Worm (Caenorhabditis elegans) whole organism, L4 larva: ENCODE data around the gene F11A5.16.

Experiments used
- ama-1 ChIP-seq: fragments of 150-350 bp; optimal IDR thresholded peaks from 2 replicates; lab custom pipeline; 2014; ENCODE audit warnings: inconsistent platforms, mixed read lengths
- pqm-1 ChIP-seq: sonication (generic microtip); optimal IDR thresholded peaks from 2 replicates; lab custom pipeline; 2017; ENCODE audit warnings: missing biosample characterization, missing genetic modification characterization

ce11 chrV:16182918-16183317 lies 27.8 kb upstream of the F11A5.16 start, which contains the start of gene srh-277:
- TF ChIP-seq pqm-1 (tag; lab: Kevin White, UChicago) (no peak), ama-1 (lab: Kevin White, UChicago) (no peak)
